Fruit fly (Drosophila melanogaster) whole organism, prepupa: ENCODE data around the gene Rpn1.

ENCODE experiments used
- CG16779 ChIP-seq: fragments of 200-800 bp; sonication (Bioruptor generic); optimal IDR thresholded peaks from 3 replicates; lab custom pipeline; 2017; ENCODE audit warnings: missing biosample characterization, mild to moderate bottlenecking, missing genetic modification characterization
- CG6792 ChIP-seq: fragments of 200-800 bp; sonication (Bioruptor generic); optimal IDR thresholded peaks from 3 replicates; lab custom pipeline; 2016; ENCODE audit warnings: missing biosample characterization, missing genetic modification characterization
- Sox102F ChIP-seq: fragments of 200-800 bp; sonication (Bioruptor generic); optimal IDR thresholded peaks from 2 replicates; lab custom pipeline; 2016; ENCODE audit warnings: missing biosample characterization, mild to moderate bottlenecking, missing genetic modification characterization
- dsx ChIP-seq: fragments of 200-800 bp; optimal IDR thresholded peaks from 3 replicates; lab custom pipeline; 2019; ENCODE audit warnings: missing biosample characterization, mild to moderate bottlenecking, missing genetic modification characterization, moderate library complexity; ENCODE audit not compliant: poor library complexity, severe bottlenecking
- fd59A ChIP-seq: fragments of 200-800 bp; sonication (Bioruptor generic); optimal IDR thresholded peaks from 2 replicates; lab custom pipeline; 2017; ENCODE audit warnings: missing biosample characterization, mild to moderate bottlenecking, missing genetic modification characterization, missing genetic modification reagents

- TF ChIP-seq fd59A (GFP tag; lab: Kevin White, UChicago), result no peak
- no peak for TF ChIP-seq Sox102F (GFP tag; lab: Kevin White, UChicago)
- TF ChIP-seq CG16779 (tag; lab: Kevin White, UChicago), result no peak
- TF ChIP-seq dsx, result peak; percentile 60
- TF ChIP-seq CG6792, result no peak
Measured at dm6 chr3L:19895556-19895995, 19.3 kb upstream of the Rpn1 start.
